Worm (Caenorhabditis elegans): ENCODE measurements around the gene cacn-1.

Gene cacn-1

ce11 chrII:14143838-14144268 is 1.9 kb upstream of the cacn-1 start, which contains the start of gene W03H9.2 (continued):
- no peak for TF ChIP-seq ama-1 (optimal IDR thresholded peaks at IDR 0.05)
- TF ChIP-seq nhr-25 (tag; optimal IDR thresholded peaks at IDR 0.05; ENCODE audit: borderline replicate concordance, insufficient read depth): no peak
- no peak for TF ChIP-seq ceh-28 (tag; optimal IDR thresholded peaks at IDR 0.05)
- no peak for TF ChIP-seq pqm-1 (tag; optimal IDR thresholded peaks at IDR 0.05)
- no peak for TF ChIP-seq egl-27 (tag; optimal IDR thresholded peaks at IDR 0.05)
- TF ChIP-seq unc-39 (tag; optimal IDR thresholded peaks at IDR 0.05): no peak
- TF ChIP-seq hmg-1.1 (GFP tag; IDR thresholded peaks at IDR 0.05): peak; percentile 85
- peak in 1 of 2 experiments; percentile 71 for TF ChIP-seq lsy-2 (tag; optimal IDR thresholded peaks at IDR 0.05)

ce11 chrII:14138849-14139419 is 3.0 kb downstream of the cacn-1 start:
- peak; percentile 77 for TF ChIP-seq aha-1 (tag)
- TF ChIP-seq set-16 (GFP tag; IDR thresholded peaks at IDR 0.05): peak; percentile 88
- no peak for TF ChIP-seq ZK337.2 (GFP tag; IDR thresholded peaks at IDR 0.05)

ce11 chrII:14137538-14137937 is 4.4 kb downstream of the cacn-1 start, which contains the start of gene K09E4.1:
K09E4.1 (plus strand) TSS chrII:14137838.
- TF ChIP-seq aly-2 (tag; optimal IDR thresholded peaks at IDR 0.05) (no peak), duxl-1 (tag; optimal IDR thresholded peaks at IDR 0.05; ENCODE audit: poor library complexity) (no peak), jun-1 (tag; optimal IDR thresholded peaks at IDR 0.05) (no peak)

- TF ChIP-seq set-16 (GFP tag; IDR thresholded peaks at IDR 0.05) (peak; percentile 58), hlh-11 (tag; optimal IDR thresholded peaks at IDR 0.05) (no peak), arid-1 (GFP tag; conservative IDR thresholded peaks at IDR 0.05) (0 out of 2 replicates have a peak, but pooled peaks have one; percentile 14), daf-12 (tag; optimal IDR thresholded peaks at IDR 0.05) (no peak), hlh-30 (tag; optimal IDR thresholded peaks at IDR 0.05; ENCODE audit: insufficient read depth) (no peak), vab-7 (GFP tag; IDR thresholded peaks at IDR 0.05) (no peak), unc-62 (GFP tag; optimal IDR thresholded peaks at IDR 0.05 in 1 of 2) (peak in 1 of 2 experiments; percentile 54), unc-62 (tag; optimal IDR thresholded peaks at IDR 0.05) (no peak), nhr-41 (GFP tag; IDR thresholded peaks at IDR 0.05) (no peak), cey-2 (tag; optimal IDR thresholded peaks at IDR 0.05; ENCODE audit: borderline replicate concordance, insufficient read depth) (no peak), rbr-2 (tag; optimal IDR thresholded peaks at IDR 0.05) (no peak)
Measured at ce11 chrII:14136302-14136701, 5.6 kb downstream of the cacn-1 start.

ce11 chrII:14132733-14133132 is 9.2 kb downstream of the cacn-1 start, which contains the start of gene algn-3:
algn-3 (minus strand) TSS chrII:14132833.
- TF ChIP-seq mdl-1 (tag; optimal IDR thresholded peaks at IDR 0.05): no peak
- no peak for TF ChIP-seq Y75B8A.6 (GFP tag; IDR thresholded peaks at IDR 0.05)
- no peak for TF ChIP-seq nhr-10 (tag; optimal IDR thresholded peaks at IDR 0.05)
- no peak for TF ChIP-seq sdz-12 (GFP tag; optimal IDR thresholded peaks at IDR 0.05)
- no peak for TF ChIP-seq zfp-2 (tag; optimal IDR thresholded peaks at IDR 0.05)
- no peak for TF ChIP-seq aly-2 (tag; optimal IDR thresholded peaks at IDR 0.05)
- no peak for TF ChIP-seq dpl-1 (GFP tag; optimal IDR thresholded peaks at IDR 0.05)
- no peak for TF ChIP-seq D1046.2 (GFP tag; IDR thresholded peaks at IDR 0.05)
- no peak for TF ChIP-seq fos-1 (tag; optimal IDR thresholded peaks at IDR 0.05)
- no peak for TF ChIP-seq lir-3 (tag; optimal IDR thresholded peaks at IDR 0.05)
- no peak for TF ChIP-seq zip-2 (tag; optimal IDR thresholded peaks at IDR 0.05)
- no peak for TF ChIP-seq R02D3.7 (tag; optimal IDR thresholded peaks at IDR 0.05)
- no peak for TF ChIP-seq T20F7.1 (GFP tag; optimal IDR thresholded peaks at IDR 0.05)
- no peak for TF ChIP-seq F49E8.2 (tag; optimal IDR thresholded peaks at IDR 0.05; ENCODE audit: borderline replicate concordance)
- TF ChIP-seq lin-38 (GFP tag; IDR thresholded peaks at IDR 0.05): no peak
- TF ChIP-seq nhr-77 (tag; optimal IDR thresholded peaks at IDR 0.05): no peak
- no peak for TF ChIP-seq daf-8 (GFP tag; IDR thresholded peaks at IDR 0.05)
- TF ChIP-seq snpc-1.2 (GFP tag; IDR thresholded peaks at IDR 0.05): no peak

All from whole organism, L4 larva.